Worm (Caenorhabditis elegans) whole organism, mixed stage, embryonic: ENCODE data around the gene pbo-6.
A peak's percentile ranks its signal among the peaks of the same experiment; 100 is the strongest.

Experiments
- M03D4.4 ChIP-seq: sonication (generic microtip); optimal IDR thresholded peaks from 2 replicates; lab custom pipeline; 2017; ENCODE audit warnings: mild to moderate bottlenecking, missing genetic modification characterization, missing compliant biosample characterization
- ces-1 ChIP-seq: fragments of 150-350 bp; optimal IDR thresholded peaks from 2 replicates; lab custom pipeline; 2014; ENCODE audit warnings: missing biosample characterization, missing genetic modification reagents, missing genetic modification characterization
- mls-2 ChIP-seq: sonication (generic microtip); optimal IDR thresholded peaks from 2 replicates; lab custom pipeline; 2016; ENCODE audit warnings: mild to moderate bottlenecking, missing genetic modification characterization, moderate library complexity, missing compliant biosample characterization
- nhr-12 ChIP-seq: fragments of 150-350 bp; optimal IDR thresholded peaks from 2 replicates; lab custom pipeline; 2014; ENCODE audit warnings: missing biosample characterization, missing genetic modification characterization
- nhr-28 ChIP-seq: fragments of 150-350 bp; optimal IDR thresholded peaks from 2 replicates; lab custom pipeline; 2014; ENCODE audit warnings: missing biosample characterization, missing genetic modification characterization
- nhr-76 ChIP-seq: sonication (generic microtip); optimal IDR thresholded peaks from 2 replicates; lab custom pipeline; 2017; ENCODE audit warnings: missing biosample characterization, missing genetic modification characterization
- unc-39 ChIP-seq: fragments of 150-350 bp; optimal IDR thresholded peaks from 2 replicates; lab custom pipeline; 2014; ENCODE audit warnings: missing biosample characterization, missing genetic modification characterization
- unc-62 ChIP-seq: fragments of 150-350 bp; optimal IDR thresholded peaks from 2 replicates; lab custom pipeline; 2014; ENCODE audit warnings: missing biosample characterization, missing genetic modification reagents, missing genetic modification characterization
- ztf-11 ChIP-seq: fragments of 150-350 bp; optimal IDR thresholded peaks from 2 replicates; lab custom pipeline; 2014; ENCODE audit warnings: missing biosample characterization, missing genetic modification characterization

- TF ChIP-seq unc-39 (no peak), ces-1 (GFP tag; lab: Kevin White, UChicago) (peak; percentile 91), nhr-12 (no peak), M03D4.4 (tag; lab: Kevin White, UChicago) (no peak), ztf-11 (no peak), mls-2 (tag; lab: Kevin White, UChicago) (no peak), nhr-28 (tag; lab: Kevin White, UChicago) (no peak), unc-62 (GFP tag; lab: Kevin White, UChicago) (no peak), nhr-76 (tag; lab: Kevin White, UChicago) (no peak)
Measured at ce11 chrX:17392182-17392581, 36.7 kb upstream of the pbo-6 start.
